Worm (Caenorhabditis elegans): ENCODE results near the gene lact-8.

DNA sequence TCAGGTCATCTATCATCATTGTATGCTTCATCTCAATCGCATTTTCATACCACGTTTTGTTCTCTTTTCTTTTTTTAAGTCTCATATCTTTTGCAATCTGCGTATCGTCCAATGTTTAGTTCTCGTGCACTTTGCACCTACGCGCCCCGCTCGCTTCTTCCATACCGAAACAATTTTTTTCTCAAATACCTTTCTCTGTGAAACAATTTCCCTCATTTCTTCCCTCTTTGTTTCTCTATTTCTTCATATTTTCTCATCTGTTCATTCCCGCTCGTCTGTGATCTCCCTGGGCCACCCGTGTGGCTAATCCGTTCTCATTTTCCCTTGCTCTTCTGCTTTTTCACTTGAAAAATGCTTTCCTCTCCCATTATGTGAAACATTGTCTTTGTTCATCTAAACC is 46.9 kb upstream of the lact-8 start:
- TF ChIP-seq scrt-1 (GFP tag; IDR thresholded peaks at IDR 0.05) (no peak), hmbx-1 (tag; optimal IDR thresholded peaks at IDR 0.05) (no peak), pes-1 (GFP tag; IDR thresholded peaks at IDR 0.05) (no peak), ceh-36 (tag; optimal IDR thresholded peaks at IDR 0.05) (no peak), hnd-1 (tag; optimal IDR thresholded peaks at IDR 0.05) (no peak), ama-1 (optimal IDR thresholded peaks at IDR 0.05) (no peak), flt-1 (GFP tag; IDR thresholded peaks at IDR 0.05) (no peak)

All from whole organism, early embryonic.